Fruit fly (Drosophila melanogaster): ENCODE measurements around the gene Vps13B.

Vps13B gene

dm6 chr3R:29983886-29984285 is 48.1 kb downstream of the Vps13B start:
- no peak for TF ChIP-seq Dll (optimal IDR thresholded peaks at IDR 0.05)
- TF ChIP-seq usp (GFP tag; optimal IDR thresholded peaks at IDR 0.05) = no peak
- TF ChIP-seq CG8478 (optimal IDR thresholded peaks at IDR 0.05) = no peak
- TF ChIP-seq EcR (GFP tag; optimal IDR thresholded peaks at IDR 0.05) = no peak

- TF ChIP-seq CG8478 (optimal IDR thresholded peaks at IDR 0.05) (no peak), usp (GFP tag; optimal IDR thresholded peaks at IDR 0.05) (no peak), Dll (optimal IDR thresholded peaks at IDR 0.05) (no peak), pan (optimal IDR thresholded peaks at IDR 0.05) (no peak), psq (optimal IDR thresholded peaks at IDR 0.05) (no peak), EcR (GFP tag; optimal IDR thresholded peaks at IDR 0.05) (no peak)
These were observed 49.4 kb downstream of the Vps13B start for dm6 chr3R:29985219-29985618.

- TF ChIP-seq Dll (optimal IDR thresholded peaks at IDR 0.05) = no peak
- TF ChIP-seq pan (optimal IDR thresholded peaks at IDR 0.05) = no peak
- no peak for TF ChIP-seq CG8478 (optimal IDR thresholded peaks at IDR 0.05)
- no peak for TF ChIP-seq EcR (GFP tag; optimal IDR thresholded peaks at IDR 0.05)
These were observed 54.9 kb downstream of the Vps13B start for dm6 chr3R:29990681-29991080.

- no peak for TF ChIP-seq EcR (GFP tag; optimal IDR thresholded peaks at IDR 0.05)
- no peak for TF ChIP-seq CG8478 (optimal IDR thresholded peaks at IDR 0.05)
- no peak for TF ChIP-seq psq (optimal IDR thresholded peaks at IDR 0.05)
These were observed 57.4 kb downstream of the Vps13B start, which contains the start of gene Acph-1 for dm6 chr3R:29993134-29993533. Gene Acph-1, minus strand, starts transcription at chr3R:29993411.

dm6 chr3R:29995035-29995434 is 59.3 kb downstream of the Vps13B start, which contains the start of the genes CG7903 and Sas-6:
Gene CG7903, minus strand, starts transcription at chr3R:29995231.
Gene Sas-6, plus strand, starts transcription at chr3R:29995357.
- TF ChIP-seq pan (optimal IDR thresholded peaks at IDR 0.05) (no peak), Dll (optimal IDR thresholded peaks at IDR 0.05) (no peak), CG8478 (optimal IDR thresholded peaks at IDR 0.05) (no peak), usp (GFP tag; optimal IDR thresholded peaks at IDR 0.05) (no peak), psq (optimal IDR thresholded peaks at IDR 0.05) (no peak), EcR (GFP tag; optimal IDR thresholded peaks at IDR 0.05) (no peak)
